Worm (Caenorhabditis elegans) whole organism, L4 larva: ENCODE data around the gene clc-9.

Experiments
- F10B5.3 ChIP-seq: sonication (generic microtip); optimal IDR thresholded peaks from 2 replicates; lab custom pipeline; 2016; ENCODE audit warnings: mild to moderate bottlenecking, missing genetic modification characterization, missing compliant biosample characterization
- Y48G9A.11 ChIP-seq: fragments of 200-800 bp; sonication (Bioruptor generic); IDR thresholded peaks from 2 replicates; pipeline ENCODE4 v1.3.6; 2022; ENCODE audit warnings: missing genetic modification reagents, missing genetic modification characterization, missing compliant biosample characterization
- ZK337.2 ChIP-seq: fragments of 200-800 bp; sonication (Bioruptor generic); IDR thresholded peaks from 2 replicates; pipeline ENCODE4 v1.3.6; 2022; ENCODE audit warnings: missing genetic modification reagents, missing genetic modification characterization, missing compliant biosample characterization
- ZK546.5 ChIP-seq, 2 experiments: sonication (generic microtip); optimal IDR thresholded peaks; 2 replicates each; lab custom pipeline; 2017; ENCODE audit warnings: missing biosample characterization in 2 of 2, missing genetic modification characterization in 2 of 2
- aha-1 ChIP-seq: fragments of 150-350 bp; peaks from one replicate; lab custom pipeline; 2014; ENCODE audit warnings: missing biosample characterization, missing genetic modification characterization
- ama-1 ChIP-seq: fragments of 150-350 bp; optimal IDR thresholded peaks from 2 replicates; lab custom pipeline; 2014; ENCODE audit warnings: inconsistent platforms, mixed read lengths
- attf-4 ChIP-seq: sonication (generic microtip); optimal IDR thresholded peaks from 3 replicates; lab custom pipeline; 2017; ENCODE audit warnings: missing biosample characterization, missing genetic modification characterization
- ceh-32 ChIP-seq: sonication (generic microtip); optimal IDR thresholded peaks from 2 replicates; lab custom pipeline; 2016; ENCODE audit warnings: mild to moderate bottlenecking, missing genetic modification characterization, missing compliant biosample characterization; ENCODE audit not compliant: poor library complexity
- ctbp-1 ChIP-seq: fragments of 200-800 bp; sonication (Bioruptor generic); IDR thresholded peaks from 2 replicates; pipeline ENCODE4 v1.3.6; 2022; ENCODE audit warnings: missing genetic modification reagents, missing genetic modification characterization, missing compliant biosample characterization
- daf-19 ChIP-seq: fragments of 200-800 bp; sonication (Bioruptor generic); conservative IDR thresholded peaks from 2 replicates; pipeline ENCODE4 v1.3.6; 2022; ENCODE audit warnings: missing genetic modification characterization, missing compliant biosample characterization
- dmd-8 ChIP-seq: fragments of 200-800 bp; sonication (Bioruptor generic); IDR thresholded peaks from 2 replicates; pipeline ENCODE4 v1.3.6; 2022; ENCODE audit warnings: missing genetic modification characterization, missing compliant biosample characterization
- egl-27 ChIP-seq: sonication (generic microtip); optimal IDR thresholded peaks from 3 replicates; lab custom pipeline; 2017; ENCODE audit warnings: missing biosample characterization, missing genetic modification reagents, missing genetic modification characterization
- egl-43 ChIP-seq: fragments of 200-800 bp; sonication (Bioruptor generic); IDR thresholded peaks from 2 replicates; pipeline ENCODE4 v1.3.6; 2022; ENCODE audit warnings: missing genetic modification reagents, missing genetic modification characterization, missing compliant biosample characterization
- fos-1 ChIP-seq: fragments of 150-350 bp; optimal IDR thresholded peaks from 2 replicates; lab custom pipeline; 2014; ENCODE audit warnings: missing biosample characterization, missing genetic modification characterization
- hlh-11 ChIP-seq: fragments of 200-800 bp; sonication (Bioruptor generic); optimal IDR thresholded peaks from 2 replicates; lab custom pipeline; 2018; ENCODE audit warnings: mild to moderate bottlenecking, missing genetic modification characterization, missing compliant biosample characterization
- hlh-30 ChIP-seq: sonication (generic microtip); optimal IDR thresholded peaks from 2 replicates; lab custom pipeline; 2017; ENCODE audit warnings: antibody characterized with exemption, mild to moderate bottlenecking, missing genetic modification characterization, missing compliant biosample characterization; ENCODE audit not compliant: insufficient read depth
- hmg-1.1 ChIP-seq: fragments of 200-800 bp; sonication (Bioruptor generic); IDR thresholded peaks from 2 replicates; pipeline ENCODE4 v1.3.6; 2022; ENCODE audit warnings: missing genetic modification reagents, missing genetic modification characterization, missing compliant biosample characterization
- lim-7 ChIP-seq: fragments of 200-800 bp; sonication (Bioruptor generic); IDR thresholded peaks from 2 replicates; pipeline ENCODE4 v1.3.6; 2022; ENCODE audit warnings: missing genetic modification characterization, missing compliant biosample characterization
- lin-13 ChIP-seq: fragments of 150-350 bp; optimal IDR thresholded peaks from 2 replicates; lab custom pipeline; 2014; ENCODE audit warnings: missing biosample characterization, missing genetic modification reagents, missing genetic modification characterization
- lin-15B ChIP-seq: fragments of 150-350 bp; sonication (generic microtip); optimal IDR thresholded peaks from 3 replicates; lab custom pipeline; 2014; ENCODE audit warnings: missing biosample characterization, missing genetic modification characterization
- lin-38 ChIP-seq: fragments of 200-800 bp; sonication (Bioruptor generic); IDR thresholded peaks from 2 replicates; pipeline ENCODE4 v1.3.6; 2022; ENCODE audit warnings: missing genetic modification reagents, missing genetic modification characterization, missing compliant biosample characterization
- lir-3 ChIP-seq: sonication (generic microtip); optimal IDR thresholded peaks from 2 replicates; lab custom pipeline; 2016; ENCODE audit warnings: mild to moderate bottlenecking, missing genetic modification characterization, missing compliant biosample characterization
- madf-5 ChIP-seq, 2 experiments: fragments of 200-800 bp; sonication (Bioruptor generic); IDR thresholded peaks; 2 replicates each; pipeline ENCODE4 v1.3.6; 2022; ENCODE audit warnings: missing compliant biosample characterization in 2 of 2, missing genetic modification characterization in 2 of 2
- madf-9 ChIP-seq: fragments of 200-800 bp; sonication (Bioruptor generic); conservative IDR thresholded peaks from 2 replicates; pipeline ENCODE4 v1.3.6; 2022; ENCODE audit warnings: missing genetic modification reagents, missing genetic modification characterization, missing compliant biosample characterization
- mdl-1 ChIP-seq, 2 experiments: fragments of 150-350 bp in 1 of 2; sonication (generic microtip) in 1 of 2; optimal IDR thresholded peaks; 2 replicates each; lab custom pipeline; 2014 to 2017; ENCODE audit warnings: missing biosample characterization in 2 of 2, missing genetic modification characterization in 2 of 2
- mep-1 ChIP-seq: fragments of 150-350 bp; sonication (generic microtip); optimal IDR thresholded peaks from 3 replicates; lab custom pipeline; 2014; ENCODE audit warnings: missing biosample characterization, missing genetic modification characterization
- mxl-3 ChIP-seq: fragments of 200-800 bp; sonication (Bioruptor generic); optimal IDR thresholded peaks from 2 replicates; lab custom pipeline; 2018; ENCODE audit warnings: mild to moderate bottlenecking, missing genetic modification characterization, missing compliant biosample characterization
- nhr-10 ChIP-seq: fragments of 150-350 bp; optimal IDR thresholded peaks from 2 replicates; lab custom pipeline; 2014; ENCODE audit warnings: missing biosample characterization, missing genetic modification characterization
- nhr-102 ChIP-seq: sonication (generic microtip); optimal IDR thresholded peaks from 2 replicates; lab custom pipeline; 2016; ENCODE audit warnings: mild to moderate bottlenecking, missing genetic modification characterization, moderate library complexity, missing compliant biosample characterization
- nhr-11 ChIP-seq: fragments of 150-350 bp; optimal IDR thresholded peaks from 2 replicates; lab custom pipeline; 2014; ENCODE audit warnings: missing biosample characterization, missing genetic modification characterization
- nhr-111 ChIP-seq: fragments of 200-800 bp; sonication (Bioruptor generic); optimal IDR thresholded peaks from 2 replicates; lab custom pipeline; 2018; ENCODE audit warnings: mild to moderate bottlenecking, missing genetic modification characterization, missing compliant biosample characterization
- nhr-41 ChIP-seq: fragments of 200-800 bp; sonication (Bioruptor generic); IDR thresholded peaks from 2 replicates; pipeline ENCODE4 v1.3.6; 2022; ENCODE audit warnings: missing genetic modification reagents, missing genetic modification characterization, missing compliant biosample characterization
- nhr-42 ChIP-seq: fragments of 200-800 bp; sonication (Bioruptor generic); IDR thresholded peaks from 2 replicates; pipeline ENCODE4 v1.3.6; 2022; ENCODE audit warnings: missing genetic modification characterization, missing compliant biosample characterization
- nhr-6 ChIP-seq: fragments of 150-350 bp; optimal IDR thresholded peaks from 2 replicates; lab custom pipeline; 2014; ENCODE audit warnings: missing biosample characterization, missing genetic modification characterization
- pha-4 ChIP-seq, 2 experiments: fragments of 150-350 bp in 1 of 2; fragments of 200-800 bp in 1 of 2; sonication (Bioruptor generic) in 1 of 2; IDR thresholded peaks in 1 of 2; optimal IDR thresholded peaks in 1 of 2; 2 replicates each; pipeline versions ENCODE4 v1.3.6 to Lab custom; 2014 to 2022; ENCODE audit warnings: missing genetic modification characterization in 2 of 2, missing genetic modification reagents in 2 of 2, missing biosample characterization in 1 of 2, missing compliant biosample characterization in 1 of 2
- rbr-2 ChIP-seq: sonication (generic microtip); optimal IDR thresholded peaks from 2 replicates; lab custom pipeline; 2016; ENCODE audit warnings: missing genotype, missing genetic modification characterization, missing compliant biosample characterization
- sdz-12 ChIP-seq: fragments of 200-800 bp; sonication (Bioruptor generic); optimal IDR thresholded peaks from 2 replicates; lab custom pipeline; 2018; ENCODE audit warnings: mild to moderate bottlenecking, missing genetic modification characterization, missing compliant biosample characterization
- skn-1 ChIP-seq: fragments of 150-350 bp; optimal IDR thresholded peaks from 2 replicates; lab custom pipeline; 2014; ENCODE audit warnings: missing biosample characterization, missing genetic modification characterization
- snpc-1.2 ChIP-seq: fragments of 200-800 bp; sonication (Bioruptor generic); IDR thresholded peaks from 2 replicates; pipeline ENCODE4 v1.3.6; 2022; ENCODE audit warnings: missing genetic modification reagents, missing genetic modification characterization, missing compliant biosample characterization
- spr-1 ChIP-seq: sonication (generic microtip); optimal IDR thresholded peaks from 2 replicates; lab custom pipeline; 2016; ENCODE audit warnings: mild to moderate bottlenecking, missing genetic modification characterization, missing compliant biosample characterization
- tag-97 ChIP-seq: fragments of 200-800 bp; sonication (Bioruptor generic); IDR thresholded peaks from 2 replicates; pipeline ENCODE4 v1.3.6; 2022; ENCODE audit warnings: missing genetic modification characterization, missing compliant biosample characterization
- unc-130 ChIP-seq: sonication (generic microtip); optimal IDR thresholded peaks from 2 replicates; lab custom pipeline; 2016; ENCODE audit warnings: missing genetic modification reagents, missing genetic modification characterization, missing compliant biosample characterization
- unc-62 ChIP-seq, 3 experiments: fragments of 150-350 bp in 1 of 3; sonication (generic microtip); optimal IDR thresholded peaks in 2 of 3; peaks in 1 of 3; 1 replicate in 1 of 3; 2 replicates in 2 of 3; lab custom pipeline; 2014 to 2017; ENCODE audit warnings: missing biosample characterization in 3 of 3, missing genetic modification characterization in 3 of 3, missing genetic modification reagents in 3 of 3, missing genotype in 1 of 3
- zip-2 ChIP-seq: fragments of 150-350 bp; optimal IDR thresholded peaks from 2 replicates; lab custom pipeline; 2014; ENCODE audit warnings: missing biosample characterization, missing genetic modification characterization

Gene clc-9

ce11 chrIV:11102608-11103007, 10.1 kb upstream of the clc-9 start, which contains the start of gene srlf-17:
Gene srlf-17 (minus strand): TSS chrIV:11102708.
- no peak for TF ChIP-seq nhr-11
- TF ChIP-seq, all 104 proteins: peak for 0

ce11 chrIV:11103501-11103900, 9.2 kb upstream of the clc-9 start:
- TF ChIP-seq unc-62 (GFP tag; optimal IDR thresholded peaks at IDR 0.05 in 1 of 2; lab: Kevin White, UChicago) (peak in 1 of 2 experiments; percentile 85), unc-62 (tag; optimal IDR thresholded peaks at IDR 0.05; lab: Kevin White, UChicago) (no peak), ZK337.2 (GFP tag; lab: Robert Waterston, UW) (no peak)

ce11 chrIV:11105724-11106123, 7.0 kb upstream of the clc-9 start, which contains the start of gene srlf-24:
Gene srlf-24 (minus strand): TSS chrIV:11105824.
- TF ChIP-seq attf-4 (tag; lab: Kevin White, UChicago): no peak
- no peak for TF ChIP-seq mdl-1 (tag; optimal IDR thresholded peaks at IDR 0.05; lab: Kevin White, UChicago)
- no peak for TF ChIP-seq dmd-8 (GFP tag; lab: Robert Waterston, UW)

ce11 chrIV:11109771-11110170, 3.0 kb upstream of the clc-9 start, which contains the start of gene pigk-1:
Gene pigk-1 (minus strand): TSS chrIV:11110018.
- TF ChIP-seq nhr-102 (tag; lab: Kevin White, UChicago) (no peak), lin-38 (peak; percentile 52), sdz-12 (GFP tag; lab: Kevin White, UChicago) (no peak), rbr-2 (no peak), nhr-10 (tag; lab: Kevin White, UChicago) (no peak), ctbp-1 (GFP tag; lab: Robert Waterston, UW) (peak; percentile 12; the same call in 1 of the 2 replicates), spr-1 (tag; lab: Kevin White, UChicago) (no peak), hlh-11 (tag; lab: Kevin White, UChicago) (no peak), nhr-42 (GFP tag; lab: Robert Waterston, UW) (no peak), hmg-1.1 (GFP tag; lab: Robert Waterston, UW) (0 out of 2 replicates have a peak, but pooled peaks have one; percentile 15), tag-97 (GFP tag; lab: Robert Waterston, UW) (no peak), mep-1 (tag; lab: Kevin White, UChicago) (no peak), unc-62 (GFP tag; optimal IDR thresholded peaks at IDR 0.05 in 1 of 2; lab: Kevin White, UChicago) (no peak), unc-62 (tag; optimal IDR thresholded peaks at IDR 0.05; lab: Kevin White, UChicago) (no peak), dmd-8 (GFP tag; lab: Robert Waterston, UW) (0 out of 2 replicates have a peak, but pooled peaks have one; percentile 46), ama-1 (lab: Kevin White, UChicago) (peak; percentile 65), aha-1 (tag; lab: Kevin White, UChicago) (no peak), lir-3 (tag; lab: Kevin White, UChicago) (no peak), mxl-3 (no peak), F10B5.3 (tag; lab: Kevin White, UChicago) (no peak), madf-5 (GFP tag; IDR thresholded peaks at IDR 0.05; lab: Robert Waterston, UW) (no peak), nhr-111 (GFP tag; lab: Kevin White, UChicago) (no peak), daf-19 (GFP tag; lab: Robert Waterston, UW) (0 out of 2 replicates have a peak, but pooled peaks have one; percentile 41), lin-13 (GFP tag; lab: Kevin White, UChicago) (no peak), hlh-30 (tag; lab: Kevin White, UChicago) (no peak), unc-130 (GFP tag; lab: Kevin White, UChicago) (no peak), ceh-32 (tag; lab: Kevin White, UChicago) (no peak), madf-9 (0 out of 2 replicates have a peak, but pooled peaks have one; percentile 17), snpc-1.2 (peak; percentile 62; the same call in 1 of the 2 replicates), egl-27 (tag; lab: Kevin White, UChicago) (no peak), fos-1 (tag; lab: Kevin White, UChicago) (no peak), Y48G9A.11 (GFP tag; lab: Robert Waterston, UW) (peak; percentile 41; the same call in 1 of the 2 replicates), lin-15B (tag; lab: Kevin White, UChicago) (no peak), zip-2 (no peak), nhr-41 (GFP tag; lab: Robert Waterston, UW) (no peak), skn-1 (tag; lab: Kevin White, UChicago) (no peak), ZK546.5 (tag; optimal IDR thresholded peaks at IDR 0.05; lab: Kevin White, UChicago) (peak in 1 of 2 experiments; percentile 27), pha-4 (GFP tag; IDR thresholded peaks at IDR 0.05; lab: Robert Waterston, UW) (peak; percentile 54; the same call in 1 of the 2 replicates), pha-4 (tag; optimal IDR thresholded peaks at IDR 0.05; lab: Kevin White, UChicago) (no peak), lim-7 (GFP tag; lab: Robert Waterston, UW) (no peak), egl-43 (GFP tag; lab: Robert Waterston, UW) (0 out of 2 replicates have a peak, but pooled peaks have one; percentile 18), nhr-6 (tag; lab: Kevin White, UChicago) (no peak)
